Fruit fly (Drosophila melanogaster): ENCODE measurements around the gene CG43307.

Gene CG43307

dm6 chr2L:5799435-5800387 is 11.7 kb upstream of the CG43307 start, which contains the start of gene CG9171:
CG9171 (minus strand) TSS chr2L:5800253.
- TF ChIP-seq CG17801 (GFP tag; optimal IDR thresholded peaks at IDR 0.05; ENCODE audit: partially characterized antibody), result peak; percentile 39

dm6 chr2L:5800388-5800748 is 11.0 kb upstream of the CG43307 start:
- no peak for TF ChIP-seq CG17801 (GFP tag; optimal IDR thresholded peaks at IDR 0.05; ENCODE audit: partially characterized antibody)

dm6 chr2L:5801926-5802325 is 9.4 kb upstream of the CG43307 start, which contains the start of the genes CG14005 and CG7239:
CG14005 (minus strand) TSS chr2L:5801975.
CG7239 (plus strand) TSS chr2L:5802220.
- no peak for TF ChIP-seq CG17801 (GFP tag; optimal IDR thresholded peaks at IDR 0.05; ENCODE audit: partially characterized antibody)

- no peak for TF ChIP-seq CG17801 (GFP tag; optimal IDR thresholded peaks at IDR 0.05; ENCODE audit: partially characterized antibody)
Measured at dm6 chr2L:5804077-5804476, 7.3 kb upstream of the CG43307 start.

dm6 chr2L:5805091-5805817 is 6.1 kb upstream of the CG43307 start, which contains the start of gene CG11034:
CG11034 (plus strand) TSS chr2L:5805395.
- TF ChIP-seq CG17801 (GFP tag; optimal IDR thresholded peaks at IDR 0.05; ENCODE audit: partially characterized antibody), result no peak

- no peak for TF ChIP-seq CG17801 (GFP tag; optimal IDR thresholded peaks at IDR 0.05; ENCODE audit: partially characterized antibody)
Measured at dm6 chr2L:5818343-5818742, 7.0 kb downstream of the CG43307 start, which contains the start of gene COX6CL. COX6CL (minus strand) TSS chr2L:5818443.

dm6 chr2L:5820930-5821329 is 9.6 kb downstream of the CG43307 start:
- no peak for TF ChIP-seq CG17801 (GFP tag; optimal IDR thresholded peaks at IDR 0.05; ENCODE audit: partially characterized antibody)

dm6 chr2L:5823704-5824103 is 12.3 kb downstream of the CG43307 start, which contains the start of gene TrissinR:
TrissinR (plus strand) TSS chr2L:5824004.
- TF ChIP-seq CG17801 (GFP tag; optimal IDR thresholded peaks at IDR 0.05; ENCODE audit: partially characterized antibody), result no peak

dm6 chr2L:5856786-5857185 is 45.4 kb downstream of the CG43307 start:
- TF ChIP-seq CG17801 (GFP tag; optimal IDR thresholded peaks at IDR 0.05; ENCODE audit: partially characterized antibody), result no peak
